Worm (Caenorhabditis elegans) whole organism, L3 larva: Measurements from ENCODE around the gene F46F5.5.

Experiments
- egl-27 ChIP-seq: sonication (generic microtip); optimal IDR thresholded peaks from 4 replicates; lab custom pipeline; 2017; ENCODE audit warnings: missing biosample characterization, missing genetic modification reagents, missing genetic modification characterization
- elt-3 ChIP-seq, 3 experiments: fragments of 150-350 bp in 1 of 3; sonication (generic microtip) in 2 of 3; optimal IDR thresholded peaks; 2 replicates in 2 of 3; 4 replicates in 1 of 3; lab custom pipeline; 2014 to 2017; ENCODE audit warnings: missing biosample characterization in 3 of 3, missing genetic modification characterization in 3 of 3
- mdl-1 ChIP-seq: fragments of 150-350 bp; optimal IDR thresholded peaks from 2 replicates; lab custom pipeline; 2014; ENCODE audit warnings: missing biosample characterization, missing genetic modification characterization
- nfya-1 ChIP-seq: sonication (generic microtip); optimal IDR thresholded peaks from 2 replicates; lab custom pipeline; 2017; ENCODE audit warnings: missing genetic modification characterization, mild to moderate bottlenecking, missing compliant biosample characterization, antibody characterized with exemption, moderate library complexity; ENCODE audit not compliant: insufficient read depth
- nhr-11 ChIP-seq: fragments of 150-350 bp; optimal IDR thresholded peaks from 2 replicates; lab custom pipeline; 2014; ENCODE audit warnings: missing biosample characterization, missing genetic modification characterization
- nhr-12 ChIP-seq: fragments of 150-350 bp; optimal IDR thresholded peaks from 2 replicates; lab custom pipeline; 2014; ENCODE audit warnings: missing biosample characterization, missing genetic modification characterization
- nhr-237 ChIP-seq: fragments of 150-350 bp; optimal IDR thresholded peaks from 2 replicates; lab custom pipeline; 2014; ENCODE audit warnings: missing biosample characterization, missing genetic modification characterization
- pha-4 ChIP-seq: fragments of 150-350 bp; optimal IDR thresholded peaks from 2 replicates; lab custom pipeline; 2014; ENCODE audit warnings: missing biosample characterization, missing genetic modification reagents, missing genetic modification characterization
- skn-1 ChIP-seq: fragments of 150-350 bp; optimal IDR thresholded peaks from 2 replicates; lab custom pipeline; 2014; ENCODE audit warnings: missing biosample characterization, missing genetic modification characterization
- unc-39 ChIP-seq: sonication (generic microtip); optimal IDR thresholded peaks from 4 replicates; lab custom pipeline; 2017; ENCODE audit warnings: missing biosample characterization, missing genetic modification characterization

ce11 chrII:799700-800099 lies 13.1 kb downstream of the F46F5.5 start, which contains the start of gene F46F5.14:
- TF ChIP-seq pha-4 (tag; lab: Kevin White, UChicago) = no peak
- TF ChIP-seq nhr-12 = no peak
- no peak for TF ChIP-seq nhr-11 (tag; lab: Kevin White, UChicago)
- TF ChIP-seq elt-3 (tag; optimal IDR thresholded peaks at IDR 0.05; lab: Kevin White, UChicago) = no peak
- TF ChIP-seq egl-27 (tag; lab: Kevin White, UChicago) = no peak
- TF ChIP-seq nhr-237 (tag; lab: Kevin White, UChicago) = no peak
- TF ChIP-seq nfya-1 (tag; lab: Kevin White, UChicago) = no peak
- TF ChIP-seq skn-1 (tag; lab: Kevin White, UChicago) = no peak
- no peak for TF ChIP-seq unc-39
- TF ChIP-seq mdl-1 (tag; lab: Kevin White, UChicago) = no peak
